Fruit fly (Drosophila melanogaster) S2 (cell line): ENCODE results near the gene CG12182.

Source experiments
- CG8478 ChIP-seq: fragments of >200 bp; optimal IDR thresholded peaks from 2 replicates; lab custom pipeline; 2018
- CTCF ChIP-seq, 2 experiments: fragments of >200 bp; optimal IDR thresholded peaks; 2 replicates each; lab custom pipeline; 2018

- TF ChIP-seq CTCF (optimal IDR thresholded peaks at IDR 0.05; lab: Kevin White, UChicago) (no peak), CG8478 (lab: Kevin White, UChicago) (no peak)
Measured at dm6 chr3L:2647523-2648378, 48.4 kb upstream of the CG12182 start, which contains the start of gene CG1246.
